Fruit fly (Drosophila melanogaster) whole organism, embryonic: ENCODE results near the gene CG15160.
A peak's percentile ranks its signal among the peaks of the same experiment; 100 is the strongest.

Source experiments
- Antp ChIP-seq: fragments of 200-800 bp; sonication (Bioruptor generic); optimal IDR thresholded peaks from 3 replicates; lab custom pipeline; 2016; ENCODE audit warnings: missing biosample characterization, missing genetic modification characterization
- BEAF-32 ChIP-seq: fragments of 200-800 bp; sonication (Bioruptor generic); optimal IDR thresholded peaks from 3 replicates; lab custom pipeline; 2017; ENCODE audit warnings: missing biosample characterization, missing genetic modification characterization, mild to moderate bottlenecking, moderate library complexity, missing genetic modification reagents
- CG1024 ChIP-seq: fragments of 200-800 bp; sonication (Bioruptor generic); IDR thresholded peaks from 2 replicates; pipeline ENCODE4 v1.3.6; 2022; ENCODE audit warnings: missing biosample characterization, missing genetic modification characterization
- CG10267 ChIP-seq: fragments of 200-800 bp; sonication (Bioruptor generic); optimal IDR thresholded peaks from 2 replicates; lab custom pipeline; 2018; ENCODE audit warnings: missing biosample characterization, mild to moderate bottlenecking, missing genetic modification characterization, moderate library complexity
- CG11247 ChIP-seq: fragments of 200-800 bp; sonication (Bioruptor generic); IDR thresholded peaks from 2 replicates; pipeline ENCODE4 v1.3.6; 2022; ENCODE audit warnings: missing biosample characterization, missing genetic modification characterization
- CG12391 ChIP-seq: fragments of 200-800 bp; sonication (Bioruptor generic); optimal IDR thresholded peaks from 3 replicates; lab custom pipeline; 2018; ENCODE audit warnings: missing biosample characterization, mild to moderate bottlenecking, missing genetic modification characterization, moderate library complexity
- CG14667 ChIP-seq: fragments of 200-800 bp; sonication (Bioruptor generic); IDR thresholded peaks from 2 replicates; pipeline ENCODE4 v1.3.6; 2022; ENCODE audit warnings: missing biosample characterization, missing genetic modification characterization
- CG15011 ChIP-seq: fragments of 200-800 bp; sonication (Bioruptor generic); optimal IDR thresholded peaks from 3 replicates; lab custom pipeline; 2018; ENCODE audit warnings: missing biosample characterization, mild to moderate bottlenecking, missing genetic modification characterization
- CG1603 ChIP-seq: fragments of 200-800 bp; sonication (Bioruptor generic); optimal IDR thresholded peaks from 2 replicates; lab custom pipeline; 2019; ENCODE audit warnings: missing biosample characterization, mild to moderate bottlenecking, missing genetic modification characterization, moderate library complexity
- CG17328 ChIP-seq: fragments of 200-800 bp; sonication (Bioruptor generic); IDR thresholded peaks from 2 replicates; pipeline ENCODE4 v1.3.6; 2022; ENCODE audit warnings: missing biosample characterization, missing genetic modification characterization
- CG17829 ChIP-seq: fragments of 200-800 bp; optimal IDR thresholded peaks from 2 replicates; lab custom pipeline; 2019; ENCODE audit warnings: missing biosample characterization, mild to moderate bottlenecking, missing genetic modification characterization, moderate library complexity
- CG2202 ChIP-seq: fragments of 200-800 bp; sonication (Bioruptor generic); optimal IDR thresholded peaks from 2 replicates; lab custom pipeline; 2018; ENCODE audit warnings: missing biosample characterization, mild to moderate bottlenecking, missing genetic modification characterization
- CG30020 ChIP-seq: fragments of 200-800 bp; optimal IDR thresholded peaks from 2 replicates; lab custom pipeline; 2019; ENCODE audit warnings: missing biosample characterization, mild to moderate bottlenecking, missing genetic modification characterization, moderate library complexity
- CG3065 ChIP-seq: fragments of 200-800 bp; sonication (Bioruptor generic); optimal IDR thresholded peaks from 2 replicates; lab custom pipeline; 2016; ENCODE audit warnings: missing biosample characterization, missing genetic modification characterization
- CG31365 ChIP-seq: fragments of 200-800 bp; sonication (Bioruptor generic); optimal IDR thresholded peaks from 2 replicates; lab custom pipeline; 2018; ENCODE audit warnings: missing biosample characterization, mild to moderate bottlenecking, missing genetic modification characterization
- CG32532 ChIP-seq: fragments of 200-800 bp; sonication (Bioruptor generic); IDR thresholded peaks from 2 replicates; pipeline ENCODE4 v1.3.6; 2022; ENCODE audit warnings: missing biosample characterization, missing genetic modification characterization
- CG34224 ChIP-seq: fragments of 200-800 bp; sonication (Bioruptor generic); IDR thresholded peaks from 3 replicates; pipeline ENCODE4 v1.3.6; 2022; ENCODE audit warnings: missing biosample characterization, missing genetic modification characterization; ENCODE audit not compliant: partially characterized antibody
- CG4617 ChIP-seq: fragments of 200-800 bp; sonication (Bioruptor generic); optimal IDR thresholded peaks from 3 replicates; lab custom pipeline; 2016; ENCODE audit warnings: missing biosample characterization, missing genetic modification characterization, borderline replicate concordance
- CG5245 ChIP-seq: fragments of 200-800 bp; sonication (Bioruptor generic); optimal IDR thresholded peaks from 3 replicates; lab custom pipeline; 2016; ENCODE audit warnings: missing biosample characterization, missing genetic modification characterization
- CG6254 ChIP-seq: fragments of 200-800 bp; sonication (Bioruptor generic); optimal IDR thresholded peaks from 3 replicates; lab custom pipeline; 2017; ENCODE audit warnings: mild to moderate bottlenecking, missing biosample characterization, missing genetic modification reagents, missing genetic modification characterization
- CG6689 ChIP-seq: fragments of 200-800 bp; sonication (Bioruptor generic); IDR thresholded peaks from 2 replicates; pipeline ENCODE4 v1.3.6; 2022; ENCODE audit warnings: missing biosample characterization, missing genetic modification characterization
- CG7271 ChIP-seq: fragments of 200-800 bp; sonication (Bioruptor generic); optimal IDR thresholded peaks from 2 replicates; lab custom pipeline; 2018; ENCODE audit warnings: missing biosample characterization, mild to moderate bottlenecking, missing genetic modification characterization, moderate library complexity
- CG7372 ChIP-seq: fragments of 200-800 bp; sonication (Bioruptor generic); IDR thresholded peaks from 2 replicates; pipeline ENCODE4 v1.3.6; 2022; ENCODE audit warnings: missing biosample characterization, missing genetic modification characterization
- CG8478 ChIP-seq: fragments of >200 bp; optimal IDR thresholded peaks from 2 replicates; lab custom pipeline; 2018
- CG8765 ChIP-seq: fragments of 200-800 bp; sonication (Bioruptor generic); IDR thresholded peaks from 2 replicates; pipeline ENCODE4 v1.3.6; 2022; ENCODE audit warnings: missing biosample characterization, missing genetic modification characterization
- D19A ChIP-seq: fragments of 200-800 bp; optimal IDR thresholded peaks from 3 replicates; lab custom pipeline; 2019; ENCODE audit warnings: missing biosample characterization, mild to moderate bottlenecking, missing genetic modification characterization, moderate library complexity
- Fer2 ChIP-seq: fragments of 200-800 bp; sonication (Bioruptor generic); optimal IDR thresholded peaks from 2 replicates; lab custom pipeline; 2018; ENCODE audit warnings: missing biosample characterization, mild to moderate bottlenecking, missing genetic modification characterization, moderate library complexity
- HLH4C ChIP-seq: fragments of 200-800 bp; sonication (Bioruptor generic); IDR thresholded peaks from 3 replicates; pipeline ENCODE4 v1.3.6; 2022; ENCODE audit warnings: missing biosample characterization, missing genetic modification characterization; ENCODE audit not compliant: partially characterized antibody
- HLH54F ChIP-seq: fragments of 200-800 bp; sonication (Bioruptor generic); optimal IDR thresholded peaks from 3 replicates; lab custom pipeline; 2016; ENCODE audit warnings: missing biosample characterization, missing genetic modification characterization
- MBD-R2 ChIP-seq: fragments of 200-800 bp; sonication (Bioruptor generic); IDR thresholded peaks from 2 replicates; pipeline ENCODE4 v1.3.6; 2022; ENCODE audit warnings: missing biosample characterization, missing genetic modification characterization
- MESR4 ChIP-seq: fragments of 200-800 bp; sonication (Bioruptor generic); optimal IDR thresholded peaks from 2 replicates; lab custom pipeline; 2018; ENCODE audit warnings: missing biosample characterization, mild to moderate bottlenecking, missing genetic modification characterization, moderate library complexity
- Rfx ChIP-seq: fragments of 200-800 bp; sonication (Bioruptor generic); IDR thresholded peaks from 2 replicates; pipeline ENCODE4 v1.3.6; 2022; ENCODE audit warnings: missing biosample characterization, missing genetic modification characterization
- ac ChIP-seq: fragments of 200-800 bp; sonication (Bioruptor generic); optimal IDR thresholded peaks from 3 replicates; lab custom pipeline; 2017; ENCODE audit warnings: missing biosample characterization, mild to moderate bottlenecking, missing genetic modification characterization
- aop ChIP-seq: fragments of 200-800 bp; sonication (Bioruptor generic); IDR thresholded peaks from 2 replicates; pipeline ENCODE4 v1.3.6; 2022; ENCODE audit warnings: missing biosample characterization, missing genetic modification characterization
- bbx ChIP-seq: fragments of 200-800 bp; sonication (Bioruptor generic); IDR thresholded peaks from 2 replicates; pipeline ENCODE4 v1.3.6; 2022; ENCODE audit warnings: missing biosample characterization, missing genetic modification characterization; ENCODE audit not compliant: partially characterized antibody
- chif ChIP-seq, 2 experiments: fragments of 200-800 bp; sonication (Bioruptor generic); optimal IDR thresholded peaks; 3 replicates each; lab custom pipeline; 2016; ENCODE audit warnings: missing biosample characterization in 2 of 2, missing genetic modification characterization in 2 of 2
- crp ChIP-seq, 2 experiments: fragments of 200-800 bp; sonication (Bioruptor generic); optimal IDR thresholded peaks; 2 replicates in 1 of 2; 3 replicates in 1 of 2; lab custom pipeline; 2017; ENCODE audit warnings: missing biosample characterization in 2 of 2, missing genetic modification characterization in 2 of 2, mild to moderate bottlenecking in 1 of 2, moderate library complexity in 1 of 2
- grn ChIP-seq: fragments of 200-800 bp; sonication (Bioruptor generic); optimal IDR thresholded peaks from 3 replicates; lab custom pipeline; 2017; ENCODE audit warnings: missing biosample characterization, missing genetic modification characterization
- hbn ChIP-seq: fragments of 200-800 bp; sonication (Bioruptor generic); IDR thresholded peaks from 2 replicates; pipeline ENCODE4 v1.3.6; 2022; ENCODE audit warnings: missing biosample characterization, missing genetic modification characterization; ENCODE audit not compliant: partially characterized antibody
- ind ChIP-seq: fragments of 200-800 bp; sonication (Bioruptor generic); optimal IDR thresholded peaks from 3 replicates; lab custom pipeline; 2016; ENCODE audit warnings: missing biosample characterization, missing genetic modification characterization
- lmd ChIP-seq: fragments of 200-800 bp; sonication (Bioruptor generic); IDR thresholded peaks from 2 replicates; pipeline ENCODE4 v1.3.6; 2022; ENCODE audit warnings: missing biosample characterization, missing genetic modification characterization
- odd ChIP-seq: fragments of 200-800 bp; sonication (Bioruptor generic); optimal IDR thresholded peaks from 2 replicates; lab custom pipeline; 2017; ENCODE audit warnings: missing biosample characterization, mild to moderate bottlenecking, missing genetic modification characterization
- pzg ChIP-seq: fragments of 200-800 bp; sonication (Bioruptor generic); optimal IDR thresholded peaks from 3 replicates; lab custom pipeline; 2018; ENCODE audit warnings: missing biosample characterization, mild to moderate bottlenecking, missing genetic modification characterization, moderate library complexity
- row ChIP-seq: fragments of 200-800 bp; sonication (Bioruptor generic); IDR thresholded peaks from 3 replicates; pipeline ENCODE4 v1.3.6; 2022; ENCODE audit warnings: missing biosample characterization, missing genetic modification characterization
- sd ChIP-seq: fragments of 200-800 bp; sonication (Bioruptor generic); optimal IDR thresholded peaks from 3 replicates; lab custom pipeline; 2018; ENCODE audit warnings: missing biosample characterization, mild to moderate bottlenecking, missing genetic modification characterization, moderate library complexity
- sens ChIP-seq: fragments of 200-800 bp; sonication (Bioruptor generic); peaks from one replicate; lab custom pipeline; 2016; ENCODE audit warnings: missing biosample characterization, missing genetic modification characterization
- sima ChIP-seq: fragments of 200-800 bp; sonication (Bioruptor generic); optimal IDR thresholded peaks from 2 replicates; lab custom pipeline; 2016; ENCODE audit warnings: missing biosample characterization, missing genetic modification characterization
- sna ChIP-seq: fragments of 200-800 bp; sonication (Bioruptor generic); IDR thresholded peaks from 2 replicates; pipeline ENCODE4 v1.3.6; 2022; ENCODE audit warnings: missing biosample characterization, missing genetic modification characterization; ENCODE audit not compliant: partially characterized antibody
- sug ChIP-seq: fragments of 200-800 bp; optimal IDR thresholded peaks from 2 replicates; lab custom pipeline; 2019; ENCODE audit warnings: missing biosample characterization, mild to moderate bottlenecking, missing genetic modification characterization, moderate library complexity
- trem ChIP-seq: fragments of 200-800 bp; optimal IDR thresholded peaks from 3 replicates; lab custom pipeline; 2019; ENCODE audit warnings: missing biosample characterization, mild to moderate bottlenecking, missing genetic modification characterization, moderate library complexity
- unc-4 ChIP-seq: fragments of 200-800 bp; sonication (Bioruptor generic); IDR thresholded peaks from 2 replicates; pipeline ENCODE4 v1.3.6; 2022; ENCODE audit warnings: missing biosample characterization, missing genetic modification characterization; ENCODE audit not compliant: partially characterized antibody

The CG15160 gene

dm6 chr2L:18612106-18612505 lies 21.4 kb downstream of the CG15160 start, which contains the start of gene Atac2 (continued):
- TF ChIP-seq HLH54F (GFP tag; lab: Kevin White, UChicago) (no peak), hbn (GFP tag; lab: Robert Waterston, UW) (0 out of 2 replicates have a peak, but pooled peaks have one; percentile 16), bbx (GFP tag; lab: Robert Waterston, UW) (0 out of 2 replicates have a peak, but pooled peaks have one; percentile 3), CG34224 (GFP tag; lab: Robert Waterston, UW) (0 out of 3 replicates have a peak, but pooled peaks have one; percentile 38), lmd (GFP tag; lab: Robert Waterston, UW) (no peak), aop (no peak), CG12391 (tag; lab: Kevin White, UChicago) (no peak), odd (GFP tag; lab: Kevin White, UChicago) (no peak), Rfx (GFP tag; lab: Robert Waterston, UW) (no peak), unc-4 (GFP tag; lab: Robert Waterston, UW) (0 out of 2 replicates have a peak, but pooled peaks have one; percentile 6), CG7372 (GFP tag; lab: Robert Waterston, UW) (no peak), CG1603 (peak; percentile 50), D19A (tag; lab: Kevin White, UChicago) (no peak), CG14667 (GFP tag; lab: Robert Waterston, UW) (no peak), MESR4 (peak; percentile 37), sna (GFP tag; lab: Robert Waterston, UW) (0 out of 2 replicates have a peak, but pooled peaks have one; percentile 26), pzg (GFP tag; lab: Kevin White, UChicago) (peak; percentile 58), crp (GFP tag; optimal IDR thresholded peaks at IDR 0.05; lab: Kevin White, UChicago) (peak in 1 of 2 experiments; percentile 37), CG31365 (tag; lab: Kevin White, UChicago) (no peak), CG4617 (peak; percentile 63), grn (GFP tag; lab: Kevin White, UChicago) (no peak), CG2202 (tag; lab: Kevin White, UChicago) (no peak), CG8478 (lab: Kevin White, UChicago) (no peak), sens (peak; percentile 7), CG10267 (tag; lab: Kevin White, UChicago) (peak; percentile 7), CG6254 (no peak), MBD-R2 (GFP tag; lab: Robert Waterston, UW) (peak; percentile 46), CG5245 (GFP tag; lab: Kevin White, UChicago) (no peak), CG6689 (GFP tag; lab: Robert Waterston, UW) (no peak), trem (tag; lab: Kevin White, UChicago) (peak; percentile 17), CG32532 (no peak), CG30020 (tag; lab: Kevin White, UChicago) (peak; percentile 2), BEAF-32 (peak; percentile 40), sd (tag; lab: Kevin White, UChicago) (no peak)

- TF ChIP-seq CG5245 (GFP tag; lab: Kevin White, UChicago), result no peak
- TF ChIP-seq chif (GFP tag; optimal IDR thresholded peaks at IDR 0.05; lab: Kevin White, UChicago), result peak in 1 of 2 experiments; percentile 43
- TF ChIP-seq sima, result no peak
- TF ChIP-seq Fer2 (tag; lab: Kevin White, UChicago), result no peak
- peak; percentile 30 for TF ChIP-seq CG7271 (tag; lab: Kevin White, UChicago)
- TF ChIP-seq CG1024 (GFP tag; lab: Robert Waterston, UW), result 0 out of 2 replicates have a peak, but pooled peaks have one; percentile 13
- peak; percentile 3 for TF ChIP-seq CG17829
- TF ChIP-seq row, result peak; percentile 56; the same call in 1 of the 3 replicates
- TF ChIP-seq CG11247 (GFP tag; lab: Robert Waterston, UW), result peak; percentile 30; the same call in 1 of the 2 replicates
- TF ChIP-seq HLH4C (GFP tag; lab: Robert Waterston, UW), result no peak
- no peak for TF ChIP-seq CG3065 (GFP tag; lab: Kevin White, UChicago)
- no peak for TF ChIP-seq sug (tag; lab: Kevin White, UChicago)
- TF ChIP-seq ac, result peak; percentile 60
- peak; percentile 17 for TF ChIP-seq Antp
- TF ChIP-seq ind (GFP tag; lab: Kevin White, UChicago), result peak; percentile 11
- peak; percentile 62 for TF ChIP-seq CG17328
- TF ChIP-seq CG15011 (GFP tag; lab: Kevin White, UChicago), result no peak
- TF ChIP-seq CG8765 (GFP tag; lab: Robert Waterston, UW), result peak; percentile 36; the same call in 1 of the 2 replicates
Observed at dm6 chr2L:18616019-18616418, 25.3 kb downstream of the CG15160 start, which contains the start of gene IFT46. TSS of gene IFT46 (minus strand) at chr2L:18616106.
